Worm (Caenorhabditis elegans): ENCODE measurements around the gene ZK1010.2.

ZK1010.2 gene

ce11 chrIII:12971828-12972379 lies 5.8 kb downstream of the ZK1010.2 start:
- TF ChIP-seq unc-55 (GFP tag; optimal IDR thresholded peaks at IDR 0.05) (peak; percentile 87), nfya-1 (tag; optimal IDR thresholded peaks at IDR 0.05) (peak; percentile 31), sdc-2 (tag; optimal IDR thresholded peaks at IDR 0.05) (no peak)

ce11 chrIII:12968330-12968729 lies 9.3 kb downstream of the ZK1010.2 start:
- TF ChIP-seq ceh-19 (GFP tag; optimal IDR thresholded peaks at IDR 0.05) (no peak), madf-2 (tag; optimal IDR thresholded peaks at IDR 0.05) (no peak), fkh-6 (tag; optimal IDR thresholded peaks at IDR 0.05) (no peak), ceh-45 (GFP tag; IDR thresholded peaks at IDR 0.05) (no peak), mec-3 (tag; optimal IDR thresholded peaks at IDR 0.05; ENCODE audit: borderline replicate concordance) (no peak), lim-6 (tag; optimal IDR thresholded peaks at IDR 0.05) (no peak), dmd-4 (tag; optimal IDR thresholded peaks at IDR 0.05; ENCODE audit: borderline replicate concordance) (no peak), ref-2 (tag; optimal IDR thresholded peaks at IDR 0.05) (no peak), C08G9.2 (tag; optimal IDR thresholded peaks at IDR 0.05) (no peak), unc-55 (GFP tag; optimal IDR thresholded peaks at IDR 0.05) (no peak), hlh-30 (tag; optimal IDR thresholded peaks at IDR 0.05; ENCODE audit: insufficient read depth) (no peak), pha-4 (tag; optimal IDR thresholded peaks at IDR 0.05) (no peak), ttx-3 (tag; optimal IDR thresholded peaks at IDR 0.05) (no peak), ahr-1 (tag; optimal IDR thresholded peaks at IDR 0.05) (no peak), ceh-48 (tag; optimal IDR thresholded peaks at IDR 0.05) (no peak), syd-9 (tag; optimal IDR thresholded peaks at IDR 0.05) (no peak), pax-1 (tag; optimal IDR thresholded peaks at IDR 0.05) (no peak), sox-2 (GFP tag; IDR thresholded peaks at IDR 0.05) (no peak)

ce11 chrIII:12967437-12968043 lies 10.1 kb downstream of the ZK1010.2 start:
- TF ChIP-seq ceh-14 (tag; optimal IDR thresholded peaks at IDR 0.05) = no peak
- TF ChIP-seq nfya-1 (tag; optimal IDR thresholded peaks at IDR 0.05) = no peak
- peak; percentile 64 for TF ChIP-seq elt-2 (tag; optimal IDR thresholded peaks at IDR 0.05)
- TF ChIP-seq rnt-1 (tag; optimal IDR thresholded peaks at IDR 0.05) = no peak
- TF ChIP-seq C08G9.2 (tag; optimal IDR thresholded peaks at IDR 0.05) = no peak
- no peak for TF ChIP-seq hlh-30 (tag; optimal IDR thresholded peaks at IDR 0.05; ENCODE audit: insufficient read depth)
- TF ChIP-seq eyg-1 (tag; optimal IDR thresholded peaks at IDR 0.05) = no peak

- TF ChIP-seq sox-4 (tag; optimal IDR thresholded peaks at IDR 0.05) (no peak), fkh-6 (tag; optimal IDR thresholded peaks at IDR 0.05) (no peak), syd-9 (tag; optimal IDR thresholded peaks at IDR 0.05) (no peak), ztf-16 (tag; optimal IDR thresholded peaks at IDR 0.05) (no peak), ceh-45 (GFP tag; IDR thresholded peaks at IDR 0.05) (no peak), unc-86 (tag; optimal IDR thresholded peaks at IDR 0.05) (no peak), lin-11 (tag; optimal IDR thresholded peaks at IDR 0.05) (no peak), ceh-24 (tag; optimal IDR thresholded peaks at IDR 0.05) (no peak), elt-2 (tag; optimal IDR thresholded peaks at IDR 0.05) (no peak), pha-4 (tag; optimal IDR thresholded peaks at IDR 0.05) (no peak), ahr-1 (tag; optimal IDR thresholded peaks at IDR 0.05) (no peak), nhr-11 (tag; optimal IDR thresholded peaks at IDR 0.05) (no peak), zip-5 (tag; optimal IDR thresholded peaks at IDR 0.05) (no peak), fax-1 (tag; optimal IDR thresholded peaks at IDR 0.05) (no peak), ttx-3 (tag; optimal IDR thresholded peaks at IDR 0.05) (no peak), ceh-48 (tag; optimal IDR thresholded peaks at IDR 0.05) (no peak), elt-4 (tag; optimal IDR thresholded peaks at IDR 0.05) (no peak), ceh-22 (tag; optimal IDR thresholded peaks at IDR 0.05) (no peak), ceh-34 (tag; optimal IDR thresholded peaks at IDR 0.05) (no peak), fkh-10 (GFP tag; optimal IDR thresholded peaks at IDR 0.05) (no peak)
Measured at ce11 chrIII:12966895-12967294, 10.8 kb downstream of the ZK1010.2 start, which contains the start of gene ttm-1. ttm-1 (minus strand) TSS chrIII:12966995.

Data from whole organism, late embryonic.